Worm (Caenorhabditis elegans): ENCODE results near the gene C04G6.13.

The C04G6.13 gene

DNA sequence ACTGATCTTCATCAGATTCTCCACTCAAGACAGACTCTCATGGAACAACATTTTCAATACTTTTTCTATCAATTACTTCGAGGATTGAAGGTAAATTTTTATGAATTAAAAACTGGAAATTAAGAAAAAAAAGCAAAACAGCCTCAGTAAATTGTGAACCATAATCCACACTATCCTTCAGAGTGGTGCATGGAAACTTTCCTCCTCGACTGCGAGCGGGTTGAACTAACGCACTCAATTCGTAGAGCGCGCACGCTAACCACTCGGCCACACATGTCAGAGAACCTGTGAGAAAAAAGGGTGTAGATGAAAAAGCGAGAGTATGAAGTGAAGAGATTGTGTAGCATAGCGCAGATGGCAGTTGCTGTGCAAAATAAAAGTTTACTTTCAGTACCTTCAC is 11.0 kb downstream of the C04G6.13 start (continued):
- TF ChIP-seq R02D3.7 (tag; optimal IDR thresholded peaks at IDR 0.05) (peak; percentile 4), nhr-237 (tag; optimal IDR thresholded peaks at IDR 0.05) (no peak), madf-5 (GFP tag; IDR thresholded peaks at IDR 0.05) (peak; percentile 83 to 84; a peak in 3 of 4 replicates), nhr-41 (GFP tag; IDR thresholded peaks at IDR 0.05) (peak; percentile 96), dpl-1 (GFP tag; optimal IDR thresholded peaks at IDR 0.05) (peak; percentile 39), ceh-32 (tag; optimal IDR thresholded peaks at IDR 0.05; ENCODE audit: poor library complexity) (no peak), Y105C5A.15 (GFP tag; IDR thresholded peaks at IDR 0.05) (peak; percentile 76; the same call in 1 of the 2 replicates), php-3 (GFP tag; IDR thresholded peaks at IDR 0.05) (peak; percentile 58; the same call in 1 of the 2 replicates), mep-1 (tag; optimal IDR thresholded peaks at IDR 0.05) (peak; percentile 72), egl-27 (tag; optimal IDR thresholded peaks at IDR 0.05) (no peak), skn-1 (tag; optimal IDR thresholded peaks at IDR 0.05) (no peak), lin-1 (GFP tag; IDR thresholded peaks at IDR 0.05) (peak; percentile 85; the same call in 1 of the 2 replicates), daf-16 (GFP tag; optimal IDR thresholded peaks at IDR 0.05) (peak in 1 of 2 experiments; percentile 94), daf-16 (tag; optimal IDR thresholded peaks at IDR 0.05) (peak; percentile 78), ama-1 (optimal IDR thresholded peaks at IDR 0.05) (no peak), ctbp-1 (GFP tag; IDR thresholded peaks at IDR 0.05) (peak; percentile 89), zip-2 (tag; optimal IDR thresholded peaks at IDR 0.05) (peak; percentile 60), F37D6.2 (tag; optimal IDR thresholded peaks at IDR 0.05) (peak; percentile 22), F10B5.3 (tag; optimal IDR thresholded peaks at IDR 0.05) (peak; percentile 60), lir-3 (tag; optimal IDR thresholded peaks at IDR 0.05) (peak; percentile 78), F44E2.7 (GFP tag; IDR thresholded peaks at IDR 0.05) (peak; percentile 75), mdt-29 (GFP tag; IDR thresholded peaks at IDR 0.05) (peak; percentile 59), pha-4 (GFP tag; IDR thresholded peaks at IDR 0.05) (no peak; the same call in 1 of the 2 replicates), pha-4 (tag; optimal IDR thresholded peaks at IDR 0.05) (no peak), F26F4.8 (GFP tag; conservative IDR thresholded peaks at IDR 0.05) (peak; percentile 92), nhr-48 (tag; optimal IDR thresholded peaks at IDR 0.05) (peak; percentile 80), lim-7 (GFP tag; IDR thresholded peaks at IDR 0.05) (peak; percentile 97), zfp-3 (GFP tag; conservative IDR thresholded peaks at IDR 0.05) (peak; percentile 66; the same call in 1 of the 2 replicates), aly-2 (tag; optimal IDR thresholded peaks at IDR 0.05) (peak; percentile 4), saeg-2 (GFP tag; IDR thresholded peaks at IDR 0.05) (0 out of 2 replicates have a peak, but pooled peaks have one; percentile 59), lsy-2 (tag; optimal IDR thresholded peaks at IDR 0.05) (no peak), snpc-1.2 (GFP tag; IDR thresholded peaks at IDR 0.05) (no peak; the same call in 1 of the 2 replicates), zfp-2 (tag; optimal IDR thresholded peaks at IDR 0.05) (peak; percentile 55), nhr-42 (GFP tag; IDR thresholded peaks at IDR 0.05) (peak; percentile 83), ceh-82 (tag; optimal IDR thresholded peaks at IDR 0.05) (no peak), dve-1 (tag; optimal IDR thresholded peaks at IDR 0.05; ENCODE audit: insufficient read depth) (peak; percentile 72), fkh-10 (GFP tag; optimal IDR thresholded peaks at IDR 0.05) (peak; percentile 0), unc-62 (GFP tag; optimal IDR thresholded peaks at IDR 0.05 in 1 of 2) (peak in 1 of 2 experiments; percentile 82), unc-62 (tag; optimal IDR thresholded peaks at IDR 0.05) (no peak), set-16 (GFP tag; IDR thresholded peaks at IDR 0.05) (no peak), ceh-62 (tag; optimal IDR thresholded peaks at IDR 0.05) (no peak), lin-39 (tag; optimal IDR thresholded peaks at IDR 0.05) (no peak), hmg-1.1 (GFP tag; IDR thresholded peaks at IDR 0.05) (peak; percentile 89), mdl-1 (tag; optimal IDR thresholded peaks at IDR 0.05) (peak in 1 of 2 experiments; percentile 28), zag-1 (tag; optimal IDR thresholded peaks at IDR 0.05) (no peak), dmd-9 (GFP tag; IDR thresholded peaks at IDR 0.05) (0 out of 2 replicates have a peak, but pooled peaks have one; percentile 30), unc-39 (tag; optimal IDR thresholded peaks at IDR 0.05) (no peak), T20F7.1 (GFP tag; optimal IDR thresholded peaks at IDR 0.05) (no peak), nhr-28 (tag; optimal IDR thresholded peaks at IDR 0.05) (peak; percentile 38), sdz-12 (GFP tag; optimal IDR thresholded peaks at IDR 0.05) (peak; percentile 77), ceh-44 (GFP tag; IDR thresholded peaks at IDR 0.05) (peak; percentile 76), zip-11 (GFP tag; IDR thresholded peaks at IDR 0.05) (peak; percentile 73; the same call in 1 of the 2 replicates), pqm-1 (tag; optimal IDR thresholded peaks at IDR 0.05) (no peak)
